4 worm cellular contexts compared by ENCODE assay signal in the genomic region with DNA sequence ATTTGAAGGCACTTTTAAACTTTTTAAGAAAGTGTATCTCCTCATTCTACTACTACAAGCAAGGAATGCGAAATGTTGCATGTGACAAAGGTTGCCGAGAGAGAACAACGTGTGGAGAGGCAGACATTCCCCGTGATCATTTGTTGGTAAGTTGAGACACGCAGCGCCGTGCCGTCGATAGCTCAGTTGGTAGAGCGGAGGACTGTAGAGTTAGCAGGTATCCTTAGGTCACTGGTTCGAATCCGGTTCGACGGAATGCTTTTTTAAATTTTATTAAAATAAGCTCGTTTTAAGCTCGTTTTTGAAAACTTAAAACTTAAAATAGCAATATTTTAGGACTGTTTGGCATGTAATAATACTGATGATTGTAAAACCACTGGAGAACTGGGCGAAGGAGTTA.
TF ChIP-seq lines count a peak whose summit lies in the region.

No protein-coding gene starts in this region.

TF ChIP-seq in whole organism, L2 larva, 48 proteins besides CTCF, POLR2A, EP300 and RAD21:
- peak; percentile 2 for TF ChIP-seq nhr-25 (tag; optimal IDR thresholded peaks at IDR 0.05; lab: Kevin White, UChicago)
- TF ChIP-seq gmeb-1 (tag; optimal IDR thresholded peaks at IDR 0.05; lab: Kevin White, UChicago): peak; percentile 39
- TF ChIP-seq sma-3 (GFP tag; optimal IDR thresholded peaks at IDR 0.05; lab: Kevin White, UChicago): no peak

TF ChIP-seq in whole organism, L4 larva, 104 proteins besides CTCF, POLR2A, EP300 and RAD21 (continues in another document):
- no peak for TF ChIP-seq Y105C5A.15 (GFP tag; IDR thresholded peaks at IDR 0.05; lab: Robert Waterston, UW)
- TF ChIP-seq madf-9 (GFP tag; conservative IDR thresholded peaks at IDR 0.05; lab: Robert Waterston, UW): no peak
- TF ChIP-seq F37D6.2 (tag; optimal IDR thresholded peaks at IDR 0.05; lab: Kevin White, UChicago): no peak
- TF ChIP-seq snpc-1.2 (GFP tag; IDR thresholded peaks at IDR 0.05; lab: Robert Waterston, UW): no peak
- TF ChIP-seq unc-130 (GFP tag; optimal IDR thresholded peaks at IDR 0.05; lab: Kevin White, UChicago): no peak
- TF ChIP-seq php-3 (GFP tag; IDR thresholded peaks at IDR 0.05; lab: Robert Waterston, UW): no peak
- no peak for TF ChIP-seq daf-12 (tag; optimal IDR thresholded peaks at IDR 0.05; lab: Kevin White, UChicago)
- peak; percentile 36; the same call in 1 of the 2 replicates for TF ChIP-seq D1046.2 (GFP tag; IDR thresholded peaks at IDR 0.05; lab: Robert Waterston, UW)
- no peak for TF ChIP-seq nhr-237 (tag; optimal IDR thresholded peaks at IDR 0.05; lab: Kevin White, UChicago)
- no peak for TF ChIP-seq T26A8.4 (GFP tag; IDR thresholded peaks at IDR 0.05; lab: Robert Waterston, UW)
- TF ChIP-seq nhr-6 (tag; optimal IDR thresholded peaks at IDR 0.05; lab: Kevin White, UChicago): no peak
- TF ChIP-seq aha-1 (tag; lab: Kevin White, UChicago): no peak
- TF ChIP-seq saeg-2 (GFP tag; IDR thresholded peaks at IDR 0.05; lab: Robert Waterston, UW): no peak
- 0 out of 2 replicates have a peak, but pooled peaks have one; percentile 43 for TF ChIP-seq Y48G9A.11 (GFP tag; IDR thresholded peaks at IDR 0.05; lab: Robert Waterston, UW)
- no peak for TF ChIP-seq Y75B8A.6 (GFP tag; IDR thresholded peaks at IDR 0.05; lab: Robert Waterston, UW)
- no peak for TF ChIP-seq nhr-111 (GFP tag; optimal IDR thresholded peaks at IDR 0.05; lab: Kevin White, UChicago)
- TF ChIP-seq daf-19 (GFP tag; conservative IDR thresholded peaks at IDR 0.05; lab: Robert Waterston, UW): no peak
- TF ChIP-seq skn-1 (tag; optimal IDR thresholded peaks at IDR 0.05; lab: Kevin White, UChicago): no peak
- 0 out of 2 replicates have a peak, but pooled peaks have one; percentile 15 for TF ChIP-seq nhr-42 (GFP tag; IDR thresholded peaks at IDR 0.05; lab: Robert Waterston, UW)
- no peak for TF ChIP-seq lim-7 (GFP tag; IDR thresholded peaks at IDR 0.05; lab: Robert Waterston, UW)
- TF ChIP-seq Y5F2A.4 (GFP tag; optimal IDR thresholded peaks at IDR 0.05; lab: Kevin White, UChicago): no peak
- TF ChIP-seq lin-39 (tag; optimal IDR thresholded peaks at IDR 0.05; lab: Kevin White, UChicago): no peak
- TF ChIP-seq unc-62 (GFP tag; optimal IDR thresholded peaks at IDR 0.05 in 1 of 2; lab: Kevin White, UChicago): no peak
- TF ChIP-seq unc-62 (tag; optimal IDR thresholded peaks at IDR 0.05; lab: Kevin White, UChicago): no peak
- TF ChIP-seq nhr-77 (tag; optimal IDR thresholded peaks at IDR 0.05; lab: Kevin White, UChicago): no peak
- TF ChIP-seq mdt-29 (GFP tag; IDR thresholded peaks at IDR 0.05; lab: Robert Waterston, UW): no peak
- no peak for TF ChIP-seq zfp-2 (tag; optimal IDR thresholded peaks at IDR 0.05; lab: Kevin White, UChicago)
- TF ChIP-seq hif-1 (tag; optimal IDR thresholded peaks at IDR 0.05; lab: Kevin White, UChicago): no peak
- TF ChIP-seq nhr-10 (tag; optimal IDR thresholded peaks at IDR 0.05; lab: Kevin White, UChicago): no peak

TF ChIP-seq in whole organism, late embryonic, 69 proteins besides CTCF, POLR2A, EP300 and RAD21:
- no peak for TF ChIP-seq hlh-15 (tag; optimal IDR thresholded peaks at IDR 0.05; lab: Kevin White, UChicago)
- TF ChIP-seq pat-9 (tag; optimal IDR thresholded peaks at IDR 0.05; lab: Kevin White, UChicago): peak; percentile 50
- TF ChIP-seq ceh-2 (tag; optimal IDR thresholded peaks at IDR 0.05; lab: Kevin White, UChicago): no peak
- TF ChIP-seq elt-2 (tag; optimal IDR thresholded peaks at IDR 0.05; lab: Kevin White, UChicago): no peak
- TF ChIP-seq ceh-45 (GFP tag; IDR thresholded peaks at IDR 0.05; lab: Robert Waterston, UW): no peak
- no peak for TF ChIP-seq ceh-6 (GFP tag; optimal IDR thresholded peaks at IDR 0.05; lab: Kevin White, UChicago)
- no peak for TF ChIP-seq sox-2 (GFP tag; IDR thresholded peaks at IDR 0.05; lab: Robert Waterston, UW)
- no peak for TF ChIP-seq ceh-19 (GFP tag; optimal IDR thresholded peaks at IDR 0.05; lab: Kevin White, UChicago)
- TF ChIP-seq ets-4 (tag; optimal IDR thresholded peaks at IDR 0.05; lab: Kevin White, UChicago): no peak
- peak; percentile 6 for TF ChIP-seq hlh-6 (tag; optimal IDR thresholded peaks at IDR 0.05; lab: Kevin White, UChicago)
- TF ChIP-seq unc-3 (GFP tag; conservative IDR thresholded peaks at IDR 0.05; lab: Robert Waterston, UW): no peak
- no peak for TF ChIP-seq unc-3 (tag; optimal IDR thresholded peaks at IDR 0.05; lab: Kevin White, UChicago)
- TF ChIP-seq hlh-13 (GFP tag; optimal IDR thresholded peaks at IDR 0.05; lab: Kevin White, UChicago): no peak
- peak; percentile 51 for TF ChIP-seq hlh-30 (tag; optimal IDR thresholded peaks at IDR 0.05; lab: Kevin White, UChicago; ENCODE audit: insufficient read depth)
- no peak for TF ChIP-seq hlh-8 (tag; optimal IDR thresholded peaks at IDR 0.05; lab: Kevin White, UChicago)
- TF ChIP-seq fax-1 (tag; optimal IDR thresholded peaks at IDR 0.05; lab: Kevin White, UChicago): no peak
- TF ChIP-seq pax-1 (tag; optimal IDR thresholded peaks at IDR 0.05; lab: Kevin White, UChicago): no peak
- no peak for TF ChIP-seq unc-86 (tag; optimal IDR thresholded peaks at IDR 0.05; lab: Kevin White, UChicago)
- no peak for TF ChIP-seq npax-4 (tag; optimal IDR thresholded peaks at IDR 0.05; lab: Kevin White, UChicago)
- no peak for TF ChIP-seq C38D4.7 (GFP tag; optimal IDR thresholded peaks at IDR 0.05; lab: Kevin White, UChicago)
- TF ChIP-seq ztf-16 (tag; optimal IDR thresholded peaks at IDR 0.05; lab: Kevin White, UChicago): no peak
- peak; percentile 36 for TF ChIP-seq tbx-2 (tag; optimal IDR thresholded peaks at IDR 0.05; lab: Kevin White, UChicago)
- no peak for TF ChIP-seq ceh-14 (tag; optimal IDR thresholded peaks at IDR 0.05; lab: Kevin White, UChicago)
- TF ChIP-seq che-1 (tag; optimal IDR thresholded peaks at IDR 0.05; lab: Kevin White, UChicago): peak; percentile 22
- no peak for TF ChIP-seq ceh-30 (tag; optimal IDR thresholded peaks at IDR 0.05; lab: Kevin White, UChicago)
- TF ChIP-seq T23F11.4 (GFP tag; optimal IDR thresholded peaks at IDR 0.05; lab: Kevin White, UChicago): no peak
- TF ChIP-seq unc-42 (tag; optimal IDR thresholded peaks at IDR 0.05; lab: Kevin White, UChicago): no peak
- TF ChIP-seq rnt-1 (tag; optimal IDR thresholded peaks at IDR 0.05; lab: Kevin White, UChicago): no peak
- no peak for TF ChIP-seq ceh-24 (tag; optimal IDR thresholded peaks at IDR 0.05; lab: Kevin White, UChicago)
- TF ChIP-seq ceh-34 (tag; optimal IDR thresholded peaks at IDR 0.05; lab: Kevin White, UChicago): no peak
- no peak for TF ChIP-seq pag-3 (tag; optimal IDR thresholded peaks at IDR 0.05; lab: Kevin White, UChicago; ENCODE audit: borderline replicate concordance)
- TF ChIP-seq F13H6.1 (tag; optimal IDR thresholded peaks at IDR 0.05; lab: Kevin White, UChicago): no peak

TF ChIP-seq in whole organism, mixed stage, embryonic, 35 proteins besides CTCF, POLR2A, EP300 and RAD21:
- no peak for TF ChIP-seq nhr-12 (tag; optimal IDR thresholded peaks at IDR 0.05; lab: Kevin White, UChicago)
- TF ChIP-seq unc-120 (tag; optimal IDR thresholded peaks at IDR 0.05; lab: Kevin White, UChicago; ENCODE audit: poor library complexity, severe bottlenecking): peak; percentile 3
- no peak for TF ChIP-seq ceh-43 (GFP tag; optimal IDR thresholded peaks at IDR 0.05; lab: Kevin White, UChicago)
- TF ChIP-seq tbx-8 (GFP tag; optimal IDR thresholded peaks at IDR 0.05; lab: Kevin White, UChicago): no peak
- no peak for TF ChIP-seq elt-1 (tag; optimal IDR thresholded peaks at IDR 0.05; lab: Kevin White, UChicago; ENCODE audit: borderline replicate concordance, insufficient read depth)
- TF ChIP-seq nhr-76 (tag; optimal IDR thresholded peaks at IDR 0.05; lab: Kevin White, UChicago): no peak
- no peak for TF ChIP-seq snpc-4 (tag; optimal IDR thresholded peaks at IDR 0.05; lab: Kevin White, UChicago)
- no peak for TF ChIP-seq mls-2 (tag; optimal IDR thresholded peaks at IDR 0.05; lab: Kevin White, UChicago)
- TF ChIP-seq nhr-2 (tag; optimal IDR thresholded peaks at IDR 0.05; lab: Kevin White, UChicago): no peak
- TF ChIP-seq elt-3 (tag; optimal IDR thresholded peaks at IDR 0.05; lab: Kevin White, UChicago): no peak
- TF ChIP-seq M03D4.4 (tag; optimal IDR thresholded peaks at IDR 0.05; lab: Kevin White, UChicago): peak; percentile 15
- TF ChIP-seq nhr-28 (tag; optimal IDR thresholded peaks at IDR 0.05; lab: Kevin White, UChicago): no peak
- TF ChIP-seq unc-39 (tag; optimal IDR thresholded peaks at IDR 0.05; lab: Kevin White, UChicago): no peak
- TF ChIP-seq hlh-1 (tag; optimal IDR thresholded peaks at IDR 0.05; lab: Kevin White, UChicago): no peak
- TF ChIP-seq ceh-83 (GFP tag; optimal IDR thresholded peaks at IDR 0.05; lab: Kevin White, UChicago): no peak
- TF ChIP-seq mep-1 (tag; optimal IDR thresholded peaks at IDR 0.05; lab: Kevin White, UChicago): no peak
- TF ChIP-seq ham-2 (GFP tag; optimal IDR thresholded peaks at IDR 0.05; lab: Kevin White, UChicago): peak; percentile 3
- TF ChIP-seq cnd-1 (tag; optimal IDR thresholded peaks at IDR 0.05; lab: Kevin White, UChicago): no peak
